Worm (Caenorhabditis elegans) whole organism, L3 larva: ENCODE measurements around the gene dnj-9.

Experiments
- R02D3.7 ChIP-seq: fragments of 150-350 bp; optimal IDR thresholded peaks from 2 replicates; lab custom pipeline; 2014; ENCODE audit warnings: missing biosample characterization, missing genetic modification characterization
- ZK546.5 ChIP-seq: sonication (generic microtip); optimal IDR thresholded peaks from 2 replicates; lab custom pipeline; 2017; ENCODE audit warnings: missing biosample characterization, missing genetic modification characterization
- ama-1 ChIP-seq: fragments of 150-350 bp; optimal IDR thresholded peaks from 2 replicates; lab custom pipeline; 2018
- ceh-16 ChIP-seq: sonication (generic microtip); optimal IDR thresholded peaks from 2 replicates; lab custom pipeline; 2017; ENCODE audit warnings: missing biosample characterization, missing genetic modification characterization
- egl-5 ChIP-seq: fragments of 150-350 bp; optimal IDR thresholded peaks from 2 replicates; lab custom pipeline; 2017; ENCODE audit warnings: missing biosample characterization, missing genetic modification reagents, missing genetic modification characterization, inconsistent platforms
- elt-1 ChIP-seq: fragments of 150-350 bp; optimal IDR thresholded peaks from 2 replicates; lab custom pipeline; 2014; ENCODE audit warnings: missing biosample characterization, missing genetic modification characterization
- elt-2 ChIP-seq: sonication (generic microtip); optimal IDR thresholded peaks from 2 replicates; lab custom pipeline; 2016; ENCODE audit warnings: missing genetic modification reagents, mild to moderate bottlenecking, missing genetic modification characterization, missing compliant biosample characterization
- eor-1 ChIP-seq, 2 experiments: fragments of 150-350 bp; optimal IDR thresholded peaks; 2 replicates each; lab custom pipeline; 2014 to 2018; ENCODE audit warnings: missing biosample characterization in 2 of 2, missing genetic modification characterization in 2 of 2
- fkh-10 ChIP-seq: sonication (generic microtip); optimal IDR thresholded peaks from 2 replicates; lab custom pipeline; 2017; ENCODE audit warnings: missing biosample characterization, missing genetic modification reagents, missing genetic modification characterization
- fkh-2 ChIP-seq: fragments of 150-350 bp; optimal IDR thresholded peaks from 2 replicates; lab custom pipeline; 2014; ENCODE audit warnings: missing biosample characterization, missing genetic modification reagents, missing genetic modification characterization
- jun-1 ChIP-seq: fragments of 150-350 bp; optimal IDR thresholded peaks from 2 replicates; lab custom pipeline; 2014; ENCODE audit warnings: missing biosample characterization, missing genetic modification reagents, missing genetic modification characterization
- mml-1 ChIP-seq: fragments of 150-350 bp; sonication (generic microtip); optimal IDR thresholded peaks from 3 replicates; lab custom pipeline; 2014; ENCODE audit warnings: missing biosample characterization, missing genetic modification characterization
- nhr-23 ChIP-seq: fragments of 150-350 bp; optimal IDR thresholded peaks from 2 replicates; lab custom pipeline; 2014; ENCODE audit warnings: missing biosample characterization, missing genetic modification reagents, missing genetic modification characterization
- nhr-25 ChIP-seq: sonication (generic microtip); optimal IDR thresholded peaks from 2 replicates; lab custom pipeline; 2017; ENCODE audit warnings: missing biosample characterization, missing genetic modification characterization
- nhr-28 ChIP-seq: fragments of 150-350 bp; optimal IDR thresholded peaks from 2 replicates; lab custom pipeline; 2014; ENCODE audit warnings: missing biosample characterization, missing genetic modification characterization
- nhr-43 ChIP-seq: sonication (generic microtip); optimal IDR thresholded peaks from 2 replicates; lab custom pipeline; 2016; ENCODE audit warnings: mild to moderate bottlenecking, missing genetic modification characterization, missing compliant biosample characterization; ENCODE audit not compliant: poor library complexity, severe bottlenecking
- nhr-67 ChIP-seq: fragments of 150-350 bp; optimal IDR thresholded peaks from 2 replicates; lab custom pipeline; 2014; ENCODE audit warnings: missing biosample characterization, missing genetic modification characterization
- pha-4 ChIP-seq: fragments of 150-350 bp; optimal IDR thresholded peaks from 2 replicates; lab custom pipeline; 2014; ENCODE audit warnings: missing biosample characterization, missing genetic modification reagents, missing genetic modification characterization
- sea-2 ChIP-seq: fragments of 150-350 bp; sonication (generic microtip); optimal IDR thresholded peaks from 4 replicates; lab custom pipeline; 2014; ENCODE audit warnings: missing biosample characterization, missing genetic modification reagents, missing genetic modification characterization
- skn-1 ChIP-seq: fragments of 150-350 bp; optimal IDR thresholded peaks from 2 replicates; lab custom pipeline; 2014; ENCODE audit warnings: missing biosample characterization, missing genetic modification characterization
- snpc-4 ChIP-seq: fragments of 150-350 bp; optimal IDR thresholded peaks from 2 replicates; lab custom pipeline; 2014; ENCODE audit warnings: missing biosample characterization, missing genetic modification characterization
- unc-39 ChIP-seq: sonication (generic microtip); optimal IDR thresholded peaks from 4 replicates; lab custom pipeline; 2017; ENCODE audit warnings: missing biosample characterization, missing genetic modification characterization
- unc-62 ChIP-seq: fragments of 150-350 bp; sonication (generic microtip); optimal IDR thresholded peaks from 4 replicates; lab custom pipeline; 2014; ENCODE audit warnings: missing biosample characterization, missing genetic modification reagents, missing genetic modification characterization
- ztf-11 ChIP-seq: fragments of 150-350 bp; optimal IDR thresholded peaks from 2 replicates; lab custom pipeline; 2014; ENCODE audit warnings: missing biosample characterization, missing genetic modification characterization

dnj-9 gene

DNA sequence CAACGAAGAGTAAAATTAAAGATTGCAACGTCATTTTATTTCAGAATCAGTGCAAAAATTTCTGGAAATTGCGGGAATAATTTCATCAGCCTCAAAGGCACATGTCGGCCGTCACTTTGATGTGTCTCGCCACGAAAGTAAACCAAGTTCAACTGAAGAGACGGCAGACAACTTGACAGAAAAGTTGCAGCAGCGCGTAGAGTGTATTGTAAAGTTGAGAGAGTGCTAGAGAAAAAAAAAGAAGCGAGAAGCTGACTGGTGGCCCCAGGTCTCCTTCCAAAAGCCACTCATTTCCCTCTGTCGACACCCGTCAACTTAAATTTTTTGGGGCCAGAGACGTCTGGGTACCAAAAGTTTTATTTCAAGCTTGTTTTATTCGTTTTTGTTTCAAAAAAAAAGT, 52.4 kb downstream of the dnj-9 start (continued):
- TF ChIP-seq nhr-28 (tag; lab: Kevin White, UChicago) (no peak), ama-1 (lab: Kevin White, UChicago) (no peak), unc-62 (GFP tag; lab: Kevin White, UChicago) (peak; percentile 37), ztf-11 (no peak), elt-1 (tag; lab: Kevin White, UChicago) (no peak)

DNA sequence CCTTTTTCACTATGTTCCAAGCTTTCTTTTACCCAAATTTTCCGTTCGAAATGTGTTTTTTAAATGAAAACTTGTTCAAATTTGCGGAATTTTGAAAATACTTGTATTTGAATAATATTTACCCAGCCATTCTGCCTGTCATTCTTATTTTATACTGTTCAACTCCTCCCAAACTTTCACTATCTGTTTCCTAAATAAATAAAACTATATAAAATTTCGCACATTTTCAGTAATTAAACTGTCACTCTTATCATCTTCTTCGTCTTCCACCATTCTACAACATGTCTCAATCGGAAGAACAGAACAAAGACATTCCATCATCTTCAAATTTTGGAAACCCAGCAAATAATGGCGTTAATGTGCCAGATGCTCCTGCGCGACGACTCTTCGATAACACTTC, 52.9 kb downstream of the dnj-9 start, which contains the start of gene btbd-10:
TSS of gene btbd-10 (plus strand) at position 231 of the 400 bp plus-strand sequence.
- TF ChIP-seq elt-2 (tag; lab: Kevin White, UChicago) (peak; percentile 75), pha-4 (tag; lab: Kevin White, UChicago) (no peak)

DNA sequence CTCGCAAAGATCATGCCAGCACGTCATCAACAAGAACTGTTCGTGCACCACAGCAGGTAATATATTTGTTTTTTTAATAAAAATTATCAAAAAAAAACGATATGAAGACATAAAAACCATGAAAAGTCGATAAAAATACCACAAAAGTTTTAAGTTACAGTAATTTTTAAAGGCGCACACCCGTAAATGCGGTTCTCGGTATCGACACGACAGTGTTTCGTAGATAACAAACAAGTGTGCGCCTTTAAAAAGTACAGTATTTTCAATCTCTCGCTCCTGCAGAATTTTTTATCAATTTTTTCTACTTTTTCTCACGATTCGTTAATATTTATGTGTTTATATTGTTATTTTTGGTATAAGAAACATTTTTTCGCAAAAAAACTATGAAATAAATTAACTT, 53.5 kb downstream of the dnj-9 start:
- TF ChIP-seq unc-39, result no peak
- TF ChIP-seq ZK546.5 (tag; lab: Kevin White, UChicago), result no peak
- no peak for TF ChIP-seq ceh-16 (tag; lab: Kevin White, UChicago)
- no peak for TF ChIP-seq nhr-25 (tag; lab: Kevin White, UChicago)
- TF ChIP-seq jun-1 (tag; lab: Kevin White, UChicago), result no peak
- no peak for TF ChIP-seq sea-2 (GFP tag; lab: Kevin White, UChicago)
- TF ChIP-seq nhr-67 (tag; lab: Kevin White, UChicago), result no peak
- no peak for TF ChIP-seq nhr-43 (tag; lab: Kevin White, UChicago)
- TF ChIP-seq mml-1, result no peak
- no peak for TF ChIP-seq fkh-2 (tag; lab: Kevin White, UChicago)

DNA sequence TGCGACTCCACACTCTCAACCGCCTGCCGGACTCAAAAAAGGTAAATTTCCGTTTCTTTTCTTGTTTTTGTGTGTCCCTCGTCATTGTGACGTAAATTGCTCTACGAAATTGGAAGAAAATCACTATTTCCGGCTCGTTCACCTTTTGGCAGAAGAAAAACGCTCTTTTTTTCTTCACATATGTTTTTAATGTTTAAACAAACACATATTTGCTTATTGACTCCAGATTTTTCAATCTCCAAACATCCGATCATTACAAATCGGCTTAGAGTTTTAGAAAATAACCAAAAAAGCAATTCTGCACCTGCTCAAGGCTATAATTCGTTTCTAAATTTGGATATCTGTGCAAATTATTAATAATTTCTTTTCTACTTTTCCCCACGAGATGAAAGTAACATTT, 54.0 kb downstream of the dnj-9 start:
- no peak for TF ChIP-seq unc-39
- no peak for TF ChIP-seq ama-1 (lab: Kevin White, UChicago)
- no peak for TF ChIP-seq unc-62 (GFP tag; lab: Kevin White, UChicago)
- TF ChIP-seq R02D3.7 (tag; lab: Kevin White, UChicago), result no peak
- no peak for TF ChIP-seq eor-1 (tag; optimal IDR thresholded peaks at IDR 0.05; lab: Kevin White, UChicago)
- TF ChIP-seq elt-2 (tag; lab: Kevin White, UChicago), result no peak
- TF ChIP-seq skn-1 (tag; lab: Kevin White, UChicago), result no peak
- no peak for TF ChIP-seq snpc-4 (tag; lab: Kevin White, UChicago)
- TF ChIP-seq fkh-10 (GFP tag; lab: Kevin White, UChicago), result no peak
- TF ChIP-seq nhr-23 (tag; lab: Kevin White, UChicago), result no peak
- TF ChIP-seq elt-1 (tag; lab: Kevin White, UChicago), result no peak
- no peak for TF ChIP-seq egl-5
